Worm (Caenorhabditis elegans): Measurements from ENCODE around the gene C50D2.2.

DNA sequence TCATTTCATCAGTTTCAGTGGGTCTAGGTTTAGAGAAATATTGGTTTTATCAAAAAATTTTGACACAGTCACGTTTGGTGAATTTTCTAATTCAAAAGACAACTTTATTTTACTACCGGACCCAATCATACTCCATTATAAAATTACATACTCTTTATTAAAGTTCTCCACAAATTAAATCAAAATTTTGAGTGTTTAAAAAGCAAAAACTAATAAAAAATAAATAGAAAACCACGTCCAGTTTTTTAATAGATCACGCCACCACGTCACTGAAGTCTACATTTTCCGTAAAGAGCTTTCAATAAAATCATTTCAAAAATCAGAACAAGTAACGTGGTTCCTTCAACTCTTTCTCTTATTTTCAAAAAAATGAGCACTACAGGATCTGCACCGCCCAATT is 3.1 kb upstream of the C50D2.2 start, which contains the start of gene txt-1:
- no peak for TF ChIP-seq hmg-4 (GFP tag; optimal IDR thresholded peaks at IDR 0.05)
- no peak for TF ChIP-seq tbx-37 (GFP tag; conservative IDR thresholded peaks at IDR 0.05)
- TF ChIP-seq F13C5.2 (tag; optimal IDR thresholded peaks at IDR 0.05): no peak
- no peak for TF ChIP-seq tbx-11 (GFP tag; IDR thresholded peaks at IDR 0.05)
- TF ChIP-seq ama-1 (optimal IDR thresholded peaks at IDR 0.05): no peak
- no peak for TF ChIP-seq B0310.2 (tag; optimal IDR thresholded peaks at IDR 0.05)
- no peak for TF ChIP-seq ceh-13 (GFP tag; optimal IDR thresholded peaks at IDR 0.05)
- no peak for TF ChIP-seq pes-1 (GFP tag; IDR thresholded peaks at IDR 0.05)
- TF ChIP-seq sea-1 (GFP tag; conservative IDR thresholded peaks at IDR 0.05): no peak
- TF ChIP-seq flt-1 (GFP tag; IDR thresholded peaks at IDR 0.05): no peak
- TF ChIP-seq tra-4 (tag; optimal IDR thresholded peaks at IDR 0.05): no peak

Measured in whole organism, early embryonic.